Fruit fly (Drosophila melanogaster) whole organism, embryonic: ENCODE measurements around the gene Sce.

Experiments
- ATbp ChIP-seq: fragments of 200-800 bp; sonication (Bioruptor generic); optimal IDR thresholded peaks from 2 replicates; lab custom pipeline; 2017; ENCODE audit warnings: missing biosample characterization, mild to moderate bottlenecking, missing genetic modification characterization, missing genetic modification reagents
- Atf3 ChIP-seq: fragments of 200-800 bp; sonication (Bioruptor generic); optimal IDR thresholded peaks from 3 replicates; lab custom pipeline; 2016; ENCODE audit warnings: missing biosample characterization, missing genetic modification characterization
- Bdp1 ChIP-seq: fragments of 200-800 bp; sonication (Bioruptor generic); optimal IDR thresholded peaks from 3 replicates; lab custom pipeline; 2016; ENCODE audit warnings: missing biosample characterization, missing genetic modification characterization
- CG1024 ChIP-seq: fragments of 200-800 bp; sonication (Bioruptor generic); IDR thresholded peaks from 2 replicates; pipeline ENCODE4 v1.3.6; 2022; ENCODE audit warnings: missing biosample characterization, missing genetic modification characterization
- CG10431 ChIP-seq: fragments of 200-800 bp; sonication (Bioruptor generic); optimal IDR thresholded peaks from 3 replicates; lab custom pipeline; 2018; ENCODE audit warnings: missing biosample characterization, mild to moderate bottlenecking, missing genetic modification characterization
- CG11085 ChIP-seq: fragments of 200-800 bp; sonication (Bioruptor generic); IDR thresholded peaks from 2 replicates; pipeline ENCODE4 v1.3.6; 2022; ENCODE audit warnings: missing biosample characterization, missing genetic modification characterization
- CG11695 ChIP-seq: fragments of 200-800 bp; sonication (Bioruptor generic); IDR thresholded peaks from 3 replicates; pipeline ENCODE4 v1.3.6; 2022; ENCODE audit warnings: missing biosample characterization, missing genetic modification characterization
- CG12391 ChIP-seq: fragments of 200-800 bp; sonication (Bioruptor generic); optimal IDR thresholded peaks from 3 replicates; lab custom pipeline; 2018; ENCODE audit warnings: missing biosample characterization, mild to moderate bottlenecking, missing genetic modification characterization, moderate library complexity
- CG13624 ChIP-seq: fragments of 200-800 bp; sonication (Bioruptor generic); optimal IDR thresholded peaks from 2 replicates; lab custom pipeline; 2016; ENCODE audit warnings: missing biosample characterization, missing genetic modification characterization
- CG14710 ChIP-seq: fragments of 200-800 bp; sonication (Bioruptor generic); optimal IDR thresholded peaks from 3 replicates; lab custom pipeline; 2019; ENCODE audit warnings: missing biosample characterization, mild to moderate bottlenecking, missing genetic modification characterization, moderate library complexity
- CG15601 ChIP-seq: fragments of 200-800 bp; sonication (Bioruptor generic); optimal IDR thresholded peaks from 3 replicates; lab custom pipeline; 2019; ENCODE audit warnings: missing biosample characterization, mild to moderate bottlenecking, missing genetic modification characterization, moderate library complexity
- CG31441 ChIP-seq: fragments of 200-800 bp; sonication (Bioruptor generic); IDR thresholded peaks from 2 replicates; pipeline ENCODE4 v1.3.6; 2022; ENCODE audit warnings: missing biosample characterization, missing genetic modification characterization
- CG32772 ChIP-seq: fragments of 200-800 bp; sonication (Bioruptor generic); IDR thresholded peaks from 2 replicates; pipeline ENCODE4 v1.3.6; 2022; ENCODE audit warnings: missing biosample characterization, missing genetic modification characterization
- CG6689 ChIP-seq: fragments of 200-800 bp; sonication (Bioruptor generic); IDR thresholded peaks from 2 replicates; pipeline ENCODE4 v1.3.6; 2022; ENCODE audit warnings: missing biosample characterization, missing genetic modification characterization
- CG6765 ChIP-seq: fragments of 200-800 bp; sonication (Bioruptor generic); optimal IDR thresholded peaks from 3 replicates; lab custom pipeline; 2017; ENCODE audit warnings: missing biosample characterization, mild to moderate bottlenecking, missing genetic modification characterization
- CG7928 ChIP-seq: fragments of 200-800 bp; sonication (Bioruptor generic); optimal IDR thresholded peaks from 2 replicates; lab custom pipeline; 2017; ENCODE audit warnings: missing biosample characterization, mild to moderate bottlenecking, missing genetic modification characterization
- CG9437 ChIP-seq: fragments of 200-800 bp; sonication (Bioruptor generic); optimal IDR thresholded peaks from 2 replicates; lab custom pipeline; 2018; ENCODE audit warnings: missing biosample characterization, mild to moderate bottlenecking, missing genetic modification characterization
- CG9609 ChIP-seq: fragments of 200-800 bp; sonication (Bioruptor generic); optimal IDR thresholded peaks from 3 replicates; lab custom pipeline; 2016; ENCODE audit warnings: missing biosample characterization, missing genetic modification characterization
- CG9932 ChIP-seq: fragments of 200-800 bp; sonication (Bioruptor generic); IDR thresholded peaks from 2 replicates; pipeline ENCODE4 v1.3.6; 2022; ENCODE audit warnings: missing biosample characterization, missing genetic modification characterization
- D ChIP-seq, 2 experiments: fragments of 200-800 bp in 1 of 2; fragments of >200 bp in 1 of 2; sonication (Bioruptor generic) in 1 of 2; optimal IDR thresholded peaks; 2 replicates in 1 of 2; 3 replicates in 1 of 2; lab custom pipeline; 2017; ENCODE audit warnings: mild to moderate bottlenecking in 1 of 2, missing biosample characterization in 1 of 2, missing genetic modification characterization in 1 of 2, missing genetic modification reagents in 1 of 2
- Dad ChIP-seq: fragments of 200-800 bp; sonication (Bioruptor generic); optimal IDR thresholded peaks from 3 replicates; lab custom pipeline; 2016; ENCODE audit warnings: missing biosample characterization, missing genetic modification characterization
- E2f2 ChIP-seq: fragments of 200-800 bp; sonication (Bioruptor generic); IDR thresholded peaks from 2 replicates; pipeline ENCODE4 v1.3.6; 2022; ENCODE audit warnings: missing biosample characterization, missing genetic modification characterization
- Elba2 ChIP-seq: fragments of 200-800 bp; sonication (Bioruptor generic); optimal IDR thresholded peaks from 3 replicates; lab custom pipeline; 2016; ENCODE audit warnings: missing biosample characterization, missing genetic modification characterization
- HHEX ChIP-seq: fragments of 200-800 bp; sonication (Bioruptor generic); optimal IDR thresholded peaks from 3 replicates; lab custom pipeline; 2017; ENCODE audit warnings: missing biosample characterization, mild to moderate bottlenecking, missing genetic modification characterization, missing genetic modification reagents
- HLH54F ChIP-seq: fragments of 200-800 bp; sonication (Bioruptor generic); optimal IDR thresholded peaks from 3 replicates; lab custom pipeline; 2016; ENCODE audit warnings: missing biosample characterization, missing genetic modification characterization
- Hand ChIP-seq: fragments of 200-800 bp; sonication (Bioruptor generic); optimal IDR thresholded peaks from 2 replicates; lab custom pipeline; 2017; ENCODE audit warnings: mild to moderate bottlenecking, missing biosample characterization, missing genetic modification reagents, missing genetic modification characterization
- Lhr ChIP-seq: fragments of 200-800 bp; sonication (Bioruptor generic); optimal IDR thresholded peaks from 3 replicates; lab custom pipeline; 2017; ENCODE audit warnings: mild to moderate bottlenecking, missing biosample characterization, missing genetic modification reagents, missing genetic modification characterization
- Mrtf ChIP-seq: fragments of 200-800 bp; sonication (Bioruptor generic); IDR thresholded peaks from 3 replicates; pipeline ENCODE4 v1.3.6; 2022; ENCODE audit warnings: missing biosample characterization, missing genetic modification characterization
- NfI ChIP-seq: fragments of 200-800 bp; sonication (Bioruptor generic); optimal IDR thresholded peaks from 3 replicates; lab custom pipeline; 2018; ENCODE audit warnings: missing biosample characterization, mild to moderate bottlenecking, missing genetic modification characterization, moderate library complexity
- Opbp ChIP-seq: fragments of 200-800 bp; sonication (Bioruptor generic); IDR thresholded peaks from 3 replicates; pipeline ENCODE4 v1.3.6; 2022; ENCODE audit warnings: missing biosample characterization, missing genetic modification characterization; ENCODE audit not compliant: partially characterized antibody
- Optix ChIP-seq: fragments of 200-800 bp; sonication (Bioruptor generic); IDR thresholded peaks from 3 replicates; pipeline ENCODE4 v1.3.6; 2022; ENCODE audit warnings: missing biosample characterization, missing genetic modification characterization
- Rx ChIP-seq: fragments of 200-800 bp; sonication (Bioruptor generic); IDR thresholded peaks from 2 replicates; pipeline ENCODE4 v1.3.6; 2022; ENCODE audit warnings: missing biosample characterization, missing genetic modification characterization
- Sry-δ ChIP-seq: fragments of 200-800 bp; sonication (Bioruptor generic); optimal IDR thresholded peaks from 2 replicates; lab custom pipeline; 2016; ENCODE audit warnings: missing biosample characterization, missing genetic modification characterization
- Xrp1 ChIP-seq: fragments of 200-800 bp; sonication (Bioruptor generic); IDR thresholded peaks from 2 replicates; pipeline ENCODE4 v1.3.6; 2022; ENCODE audit warnings: missing biosample characterization, missing genetic modification characterization
- abd-A ChIP-seq: fragments of 200-800 bp; sonication (Bioruptor generic); optimal IDR thresholded peaks from 3 replicates; lab custom pipeline; 2019; ENCODE audit warnings: missing biosample characterization, mild to moderate bottlenecking, missing genetic modification characterization, moderate library complexity
- amos ChIP-seq: fragments of 200-800 bp; sonication (Bioruptor generic); IDR thresholded peaks from 2 replicates; pipeline ENCODE4 v1.3.6; 2022; ENCODE audit warnings: missing biosample characterization, missing genetic modification characterization; ENCODE audit not compliant: partially characterized antibody
- cad ChIP-seq: fragments of >200 bp; optimal IDR thresholded peaks from 2 replicates; lab custom pipeline; 2017; ENCODE audit warnings: missing biosample characterization, missing genetic modification characterization
- cg ChIP-seq: fragments of 200-800 bp; sonication (Bioruptor generic); optimal IDR thresholded peaks from 3 replicates; lab custom pipeline; 2019; ENCODE audit warnings: missing biosample characterization, mild to moderate bottlenecking, missing genetic modification characterization, moderate library complexity
- dan ChIP-seq: fragments of 200-800 bp; sonication (Bioruptor generic); IDR thresholded peaks from 2 replicates; pipeline ENCODE4 v1.3.6; 2022; ENCODE audit warnings: missing biosample characterization, missing genetic modification characterization
- dati ChIP-seq: fragments of 200-800 bp; sonication (Bioruptor generic); IDR thresholded peaks from 2 replicates; pipeline ENCODE4 v1.3.6; 2022; ENCODE audit warnings: missing biosample characterization, missing genetic modification characterization
- her ChIP-seq: fragments of 200-800 bp; sonication (Bioruptor generic); optimal IDR thresholded peaks from 2 replicates; lab custom pipeline; 2016; ENCODE audit warnings: missing biosample characterization, missing genetic modification characterization
- hkb ChIP-seq, 2 experiments: fragments of 200-800 bp in 1 of 2; fragments of >200 bp in 1 of 2; sonication (Bioruptor generic) in 1 of 2; IDR thresholded peaks in 1 of 2; optimal IDR thresholded peaks in 1 of 2; 2 replicates each; pipeline versions ENCODE4 v1.3.6 to Lab custom; 2017 to 2022; ENCODE audit warnings: missing biosample characterization in 1 of 2, missing genetic modification characterization in 1 of 2
- kay ChIP-seq: fragments of 200-800 bp; sonication (Bioruptor generic); optimal IDR thresholded peaks from 2 replicates; lab custom pipeline; 2016; ENCODE audit warnings: missing biosample characterization, missing genetic modification characterization
- pum ChIP-seq: fragments of 200-800 bp; sonication (Bioruptor generic); optimal IDR thresholded peaks from 2 replicates; lab custom pipeline; 2016; ENCODE audit warnings: missing biosample characterization, missing genetic modification characterization
- sd ChIP-seq: fragments of 200-800 bp; sonication (Bioruptor generic); optimal IDR thresholded peaks from 3 replicates; lab custom pipeline; 2018; ENCODE audit warnings: missing biosample characterization, mild to moderate bottlenecking, missing genetic modification characterization, moderate library complexity
- sima ChIP-seq: fragments of 200-800 bp; sonication (Bioruptor generic); optimal IDR thresholded peaks from 2 replicates; lab custom pipeline; 2016; ENCODE audit warnings: missing biosample characterization, missing genetic modification characterization
- sna ChIP-seq: fragments of 200-800 bp; sonication (Bioruptor generic); IDR thresholded peaks from 2 replicates; pipeline ENCODE4 v1.3.6; 2022; ENCODE audit warnings: missing biosample characterization, missing genetic modification characterization; ENCODE audit not compliant: partially characterized antibody
- sob ChIP-seq: fragments of 200-800 bp; sonication (Bioruptor generic); IDR thresholded peaks from 2 replicates; pipeline ENCODE4 v1.3.6; 2022; ENCODE audit warnings: missing biosample characterization, missing genetic modification characterization
- tap ChIP-seq: fragments of 200-800 bp; optimal IDR thresholded peaks from 3 replicates; lab custom pipeline; 2019; ENCODE audit warnings: missing biosample characterization, mild to moderate bottlenecking, missing genetic modification characterization, moderate library complexity
- tio ChIP-seq: fragments of 200-800 bp; sonication (Bioruptor generic); optimal IDR thresholded peaks from 2 replicates; lab custom pipeline; 2017; ENCODE audit warnings: missing biosample characterization, missing genetic modification characterization, inconsistent platforms

Gene Sce

dm6 chr3R:27677174-27677726 lies 4.6 kb downstream of the Sce start, which contains the start of gene Hsdl2 (continued):
- TF ChIP-seq CG6765 (GFP tag; lab: Kevin White, UChicago), result no peak
- no peak for TF ChIP-seq HHEX (GFP tag; lab: Kevin White, UChicago)
- TF ChIP-seq CG9609, result peak; percentile 1
- no peak for TF ChIP-seq Atf3 (GFP tag; lab: Kevin White, UChicago)
- no peak for TF ChIP-seq dati (GFP tag; lab: Robert Waterston, UW)
- peak; percentile 15 for TF ChIP-seq Dad (GFP tag; lab: Kevin White, UChicago)
- TF ChIP-seq her (GFP tag; lab: Kevin White, UChicago), result no peak
- TF ChIP-seq Xrp1 (GFP tag; lab: Robert Waterston, UW), result no peak
- TF ChIP-seq E2f2 (GFP tag; lab: Robert Waterston, UW), result peak; percentile 93
- no peak for TF ChIP-seq kay
- no peak for TF ChIP-seq CG7928 (GFP tag; lab: Kevin White, UChicago)
- TF ChIP-seq sna, result peak; percentile 68
- peak; percentile 68 for TF ChIP-seq Lhr (GFP tag; lab: Kevin White, UChicago)
- TF ChIP-seq CG10431 (GFP tag; lab: Kevin White, UChicago), result no peak
- no peak for TF ChIP-seq Mrtf (GFP tag; lab: Robert Waterston, UW)
- no peak for TF ChIP-seq Optix (GFP tag; lab: Robert Waterston, UW)
- peak; percentile 41; the same call in 1 of the 2 replicates for TF ChIP-seq Rx
- TF ChIP-seq CG14710 (tag; lab: Kevin White, UChicago), result peak; percentile 75
- no peak for TF ChIP-seq cad (GFP tag; lab: Kevin White, UChicago)
- TF ChIP-seq CG31441 (GFP tag; lab: Robert Waterston, UW), result no peak
- no peak for TF ChIP-seq dan (GFP tag; lab: Robert Waterston, UW)
- TF ChIP-seq CG1024 (GFP tag; lab: Robert Waterston, UW), result no peak
- TF ChIP-seq ATbp (GFP tag; lab: Kevin White, UChicago), result no peak
- TF ChIP-seq sd (tag; lab: Kevin White, UChicago), result no peak
- no peak for TF ChIP-seq Bdp1 (GFP tag; lab: Kevin White, UChicago)
- peak; percentile 96 for TF ChIP-seq cg (GFP tag; lab: Kevin White, UChicago)
- TF ChIP-seq CG6689 (GFP tag; lab: Robert Waterston, UW), result peak; percentile 42
- peak; percentile 0 for TF ChIP-seq pum (GFP tag; lab: Kevin White, UChicago)
- TF ChIP-seq CG9932 (GFP tag; lab: Robert Waterston, UW), result peak; percentile 62
- TF ChIP-seq tap (tag; lab: Kevin White, UChicago), result no peak
- TF ChIP-seq Opbp (GFP tag; lab: Robert Waterston, UW), result peak; percentile 65; the same call in 2 of the 3 replicates
- TF ChIP-seq hkb (optimal IDR thresholded peaks at IDR 0.05; lab: Kevin White, UChicago), result peak; percentile 52
- peak; percentile 46; the same call in 1 of the 2 replicates for TF ChIP-seq hkb (GFP tag; IDR thresholded peaks at IDR 0.05; lab: Robert Waterston, UW)
- TF ChIP-seq Hand (GFP tag; lab: Kevin White, UChicago), result no peak
- TF ChIP-seq Elba2, result no peak
- 0 out of 2 replicates have a peak, but pooled peaks have one; percentile 60 for TF ChIP-seq CG11085 (GFP tag; lab: Robert Waterston, UW)
- TF ChIP-seq CG13624 (GFP tag; lab: Kevin White, UChicago), result no peak
- peak; percentile 86 for TF ChIP-seq Sry-δ (GFP tag; lab: Kevin White, UChicago)
- 0 out of 2 replicates have a peak, but pooled peaks have one; percentile 29 for TF ChIP-seq CG32772 (GFP tag; lab: Robert Waterston, UW)
- TF ChIP-seq amos (GFP tag; lab: Robert Waterston, UW), result peak; percentile 64
- no peak for TF ChIP-seq D (optimal IDR thresholded peaks at IDR 0.05; lab: Kevin White, UChicago)
- TF ChIP-seq D (GFP tag; optimal IDR thresholded peaks at IDR 0.05; lab: Kevin White, UChicago), result no peak
- peak; percentile 41 for TF ChIP-seq CG9437 (GFP tag; lab: Kevin White, UChicago)
- TF ChIP-seq CG12391 (tag; lab: Kevin White, UChicago), result peak; percentile 68
- TF ChIP-seq sob (GFP tag; lab: Robert Waterston, UW), result peak; percentile 27; the same call in 1 of the 2 replicates
- TF ChIP-seq HLH54F (GFP tag; lab: Kevin White, UChicago), result peak; percentile 56
- TF ChIP-seq CG15601 (tag; lab: Kevin White, UChicago), result no peak
- TF ChIP-seq tio (GFP tag; lab: Kevin White, UChicago), result no peak
- TF ChIP-seq sima (GFP tag; lab: Kevin White, UChicago), result no peak
- peak; percentile 15 for TF ChIP-seq NfI (GFP tag; lab: Kevin White, UChicago)
- no peak for TF ChIP-seq CG11695
- TF ChIP-seq abd-A (tag; lab: Kevin White, UChicago), result no peak
